Worm (Caenorhabditis elegans): ENCODE data around the gene B0281.4.

ce11 chrII:2341515-2341914 lies 42.9 kb upstream of the B0281.4 start, which contains the start of gene enri-1:
- TF ChIP-seq pes-1 (GFP tag; IDR thresholded peaks at IDR 0.05), result no peak
- TF ChIP-seq ceh-13 (GFP tag; optimal IDR thresholded peaks at IDR 0.05), result no peak
- no peak for TF ChIP-seq tbx-11 (GFP tag; IDR thresholded peaks at IDR 0.05)
